Fruit fly (Drosophila melanogaster) whole organism, wandering third instar larva: ENCODE results near the gene CG34283.

Experiments used
- Abd-B ChIP-seq: fragments of >200 bp; optimal IDR thresholded peaks from 2 replicates; lab custom pipeline; 2017; ENCODE audit warnings: missing biosample characterization, missing genetic modification characterization
- Myc ChIP-seq: fragments of >200 bp; optimal IDR thresholded peaks from 2 replicates; lab custom pipeline; 2017
- OdsH ChIP-seq: fragments of 200-800 bp; sonication (Bioruptor generic); optimal IDR thresholded peaks from 2 replicates; lab custom pipeline; 2016; ENCODE audit warnings: missing biosample characterization, mild to moderate bottlenecking, missing genetic modification characterization
- br ChIP-seq: fragments of 200-800 bp; sonication (Bioruptor generic); optimal IDR thresholded peaks from 2 replicates; lab custom pipeline; 2016; ENCODE audit warnings: missing biosample characterization, missing genetic modification characterization
- sage ChIP-seq: fragments of 200-800 bp; sonication (Bioruptor generic); optimal IDR thresholded peaks from 2 replicates; lab custom pipeline; 2016; ENCODE audit warnings: missing biosample characterization, mild to moderate bottlenecking, missing genetic modification characterization

DNA sequence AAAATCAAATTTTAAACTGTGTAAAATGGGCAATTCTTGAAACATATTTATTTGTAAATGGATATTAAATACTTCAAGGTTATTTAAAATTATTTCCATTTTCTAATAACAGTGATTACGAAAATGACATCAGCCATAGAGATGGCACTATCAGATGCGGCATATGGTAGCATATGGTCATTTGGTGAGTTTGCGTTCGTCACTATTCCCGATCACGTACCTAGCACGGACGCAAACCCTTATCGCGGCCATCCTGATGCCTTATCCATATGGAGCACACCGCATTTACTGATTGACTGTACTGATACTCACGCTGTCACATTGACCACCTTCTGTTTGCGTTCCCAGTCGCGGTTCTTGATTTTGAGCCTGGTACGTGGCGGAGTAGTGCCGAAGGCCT lies 15.7 kb upstream of the CG34283 start:
- TF ChIP-seq OdsH = no peak
- TF ChIP-seq Myc = no peak
- TF ChIP-seq sage = no peak
- TF ChIP-seq br = no peak
- no peak for TF ChIP-seq Abd-B (GFP tag; lab: Kevin White, UChicago)
